Worm (Caenorhabditis elegans) whole organism, L4/young adult: ENCODE measurements around the gene M163.7.

Experiments used
- W03F9.2 ChIP-seq: fragments of 150-350 bp; optimal IDR thresholded peaks from 2 replicates; lab custom pipeline; 2014; ENCODE audit warnings: missing biosample characterization, missing genetic modification characterization
- him-1 ChIP-seq: sonication (generic microtip); optimal IDR thresholded peaks from 2 replicates; lab custom pipeline; 2016; ENCODE audit warnings: missing genotype, missing genetic modification reagents, missing genetic modification characterization, missing compliant biosample characterization

ce11 chrX:14473740-14474139 lies 9.1 kb downstream of the M163.7 start, which contains the start of gene M163.5:
- TF ChIP-seq him-1 (tag; lab: Kevin White, UChicago) (no peak), W03F9.2 (tag; lab: Kevin White, UChicago) (no peak)
